In the genomic region with DNA sequence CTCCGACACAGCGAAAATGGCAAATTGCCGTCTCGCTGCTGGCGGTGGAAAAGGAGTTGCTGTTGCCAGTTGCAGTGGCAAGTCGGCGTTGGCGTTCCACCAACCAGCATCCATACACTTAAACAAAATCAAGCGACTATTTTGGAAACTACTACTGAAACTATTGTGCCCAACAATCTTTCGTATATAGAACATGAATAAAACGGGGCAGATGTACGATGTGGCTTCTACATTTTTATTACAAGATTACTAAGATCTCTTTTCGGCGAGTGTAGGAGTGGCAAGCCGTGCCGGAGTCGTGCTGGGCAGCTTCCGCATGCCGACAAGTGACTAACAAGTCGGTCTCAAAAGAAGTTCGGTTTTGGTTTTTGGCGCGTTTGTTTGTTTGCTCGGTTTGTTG, we compare ENCODE assay signal across 4 fruit fly cellular contexts.
TF ChIP-seq lines count a peak whose summit lies in the region.

No protein-coding gene starts in this region.

- no peak for TF ChIP-seq CTCF in whole organism, embryonic (GFP tag; optimal IDR thresholded peaks at IDR 0.05; lab: Kevin White, UChicago)

TF ChIP-seq in whole organism, embryonic, 481 proteins besides CTCF, POLR2A, EP300 and RAD21:
- TF ChIP-seq TFAM (GFP tag; optimal IDR thresholded peaks at IDR 0.05; lab: Kevin White, UChicago) (no peak), vvl (GFP tag; IDR thresholded peaks at IDR 0.05; lab: Robert Waterston, UW) (no peak), Atf6 (GFP tag; IDR thresholded peaks at IDR 0.05; lab: Robert Waterston, UW) (no peak), CG1647 (GFP tag; optimal IDR thresholded peaks at IDR 0.05; lab: Kevin White, UChicago) (no peak), CG9932 (GFP tag; IDR thresholded peaks at IDR 0.05; lab: Robert Waterston, UW) (no peak), bsh (GFP tag; optimal IDR thresholded peaks at IDR 0.05; lab: Kevin White, UChicago) (peak; percentile 4 to 17), chn (GFP tag; optimal IDR thresholded peaks at IDR 0.05; lab: Kevin White, UChicago) (no peak), mirr (GFP tag; optimal IDR thresholded peaks at IDR 0.05; lab: Kevin White, UChicago) (no peak), bbx (GFP tag; IDR thresholded peaks at IDR 0.05; lab: Robert Waterston, UW; ENCODE audit: partially characterized antibody) (no peak), slou (GFP tag; optimal IDR thresholded peaks at IDR 0.05; lab: Kevin White, UChicago) (no peak), Poxn (GFP tag; IDR thresholded peaks at IDR 0.05; lab: Robert Waterston, UW) (no peak), Drgx (GFP tag; IDR thresholded peaks at IDR 0.05; lab: Robert Waterston, UW) (peak; percentile 93)
TF ChIP-seq in whole organism, embryonic: peak in this region for 2.

TF ChIP-seq in whole organism, prepupa, 60 proteins besides CTCF, POLR2A, EP300 and RAD21 (continues in another document):
- peak; percentile 67 for TF ChIP-seq acj6 (GFP tag; optimal IDR thresholded peaks at IDR 0.05; lab: Kevin White, UChicago)
- TF ChIP-seq CG32006 (GFP tag; optimal IDR thresholded peaks at IDR 0.05; lab: Kevin White, UChicago) = peak; percentile 91
- peak; percentile 63 for TF ChIP-seq CG11294 (GFP tag; IDR thresholded peaks at IDR 0.05; lab: Robert Waterston, UW)
- peak; percentile 56 for TF ChIP-seq CG11762 (GFP tag; optimal IDR thresholded peaks at IDR 0.05; lab: Kevin White, UChicago; ENCODE audit: insufficient read depth)
- TF ChIP-seq spab (GFP tag; optimal IDR thresholded peaks at IDR 0.05; lab: Kevin White, UChicago) = no peak
- peak; percentile 19 for TF ChIP-seq vri (GFP tag; optimal IDR thresholded peaks at IDR 0.05; lab: Kevin White, UChicago)
- TF ChIP-seq Gug (GFP tag; IDR thresholded peaks at IDR 0.05; lab: Robert Waterston, UW) = peak; percentile 80
- no peak for TF ChIP-seq fd85E (GFP tag; optimal IDR thresholded peaks at IDR 0.05; lab: Kevin White, UChicago)
- peak; percentile 94 for TF ChIP-seq CG8119 (GFP tag; IDR thresholded peaks at IDR 0.05; lab: Robert Waterston, UW)
- TF ChIP-seq fkh (GFP tag; optimal IDR thresholded peaks at IDR 0.05; lab: Kevin White, UChicago) = no peak
- TF ChIP-seq Met (GFP tag; optimal IDR thresholded peaks at IDR 0.05; lab: Kevin White, UChicago) = peak; percentile 21
- peak; percentile 82 for TF ChIP-seq CG6276 (GFP tag; optimal IDR thresholded peaks at IDR 0.05; lab: Kevin White, UChicago)
- peak; percentile 46 for TF ChIP-seq Eip75B (GFP tag; optimal IDR thresholded peaks at IDR 0.05; lab: Kevin White, UChicago)
- TF ChIP-seq fd59A (GFP tag; optimal IDR thresholded peaks at IDR 0.05; lab: Kevin White, UChicago) = no peak
- TF ChIP-seq CG3919 (GFP tag; optimal IDR thresholded peaks at IDR 0.05; lab: Kevin White, UChicago) = peak; percentile 81
- peak; percentile 77 for TF ChIP-seq achi (GFP tag; optimal IDR thresholded peaks at IDR 0.05; lab: Kevin White, UChicago)
- TF ChIP-seq pdm3 (GFP tag; optimal IDR thresholded peaks at IDR 0.05; lab: Kevin White, UChicago) = peak; percentile 78
- TF ChIP-seq CG6808 (GFP tag; optimal IDR thresholded peaks at IDR 0.05; lab: Kevin White, UChicago) = no peak
- TF ChIP-seq OdsH (GFP tag; optimal IDR thresholded peaks at IDR 0.05; lab: Kevin White, UChicago) = peak; percentile 73
- TF ChIP-seq cyc (GFP tag; optimal IDR thresholded peaks at IDR 0.05; lab: Kevin White, UChicago) = peak; percentile 70
- TF ChIP-seq Ets21C (GFP tag; optimal IDR thresholded peaks at IDR 0.05; lab: Kevin White, UChicago) = peak; percentile 16
- TF ChIP-seq Sox15 (GFP tag; optimal IDR thresholded peaks at IDR 0.05; lab: Kevin White, UChicago) = no peak
- peak; percentile 32 for TF ChIP-seq CG34406 (GFP tag; optimal IDR thresholded peaks at IDR 0.05; lab: Kevin White, UChicago)
- peak; percentile 68 for TF ChIP-seq Hr39 (GFP tag; optimal IDR thresholded peaks at IDR 0.05; lab: Kevin White, UChicago)
- TF ChIP-seq Hr38 (GFP tag; optimal IDR thresholded peaks at IDR 0.05; lab: Kevin White, UChicago) = peak; percentile 66

TF ChIP-seq in whole organism, pupa, 21 proteins besides CTCF, POLR2A, EP300 and RAD21:
- peak; percentile 79 for TF ChIP-seq CG14655 (GFP tag; optimal IDR thresholded peaks at IDR 0.05; lab: Kevin White, UChicago)
- TF ChIP-seq Pif1B (GFP tag; optimal IDR thresholded peaks at IDR 0.05; lab: Kevin White, UChicago) = peak; percentile 65
- peak; percentile 46 for TF ChIP-seq Pif1A (GFP tag; optimal IDR thresholded peaks at IDR 0.05; lab: Kevin White, UChicago)
- peak; percentile 94 for TF ChIP-seq fd96Ca (GFP tag; IDR thresholded peaks at IDR 0.05; lab: Robert Waterston, UW)
- TF ChIP-seq gl (tag; optimal IDR thresholded peaks at IDR 0.05; lab: Kevin White, UChicago) = no peak
- peak; percentile 25 for TF ChIP-seq CG8159 (tag; optimal IDR thresholded peaks at IDR 0.05; lab: Kevin White, UChicago)
- peak; percentile 94 for TF ChIP-seq Ets98B (GFP tag; IDR thresholded peaks at IDR 0.05; lab: Robert Waterston, UW)
- peak; percentile 63 for TF ChIP-seq CG10348 (GFP tag; IDR thresholded peaks at IDR 0.05; lab: Robert Waterston, UW)
- TF ChIP-seq CG4496 (GFP tag; IDR thresholded peaks at IDR 0.05; lab: Robert Waterston, UW) = peak; percentile 91
- TF ChIP-seq CG12605 (GFP tag; IDR thresholded peaks at IDR 0.05; lab: Robert Waterston, UW) = 0 out of 2 replicates have a peak, but pooled peaks have one; percentile 19
- TF ChIP-seq rn (GFP tag; IDR thresholded peaks at IDR 0.05; lab: Robert Waterston, UW) = peak; percentile 75
- peak; percentile 46 for TF ChIP-seq Snoo (tag; optimal IDR thresholded peaks at IDR 0.05; lab: Kevin White, UChicago)
- TF ChIP-seq CG34367 (tag; optimal IDR thresholded peaks at IDR 0.05; lab: Kevin White, UChicago) = no peak
- TF ChIP-seq D1 (tag; optimal IDR thresholded peaks at IDR 0.05; lab: Kevin White, UChicago) = no peak
- TF ChIP-seq CG17806 (tag; optimal IDR thresholded peaks at IDR 0.05; lab: Kevin White, UChicago) = peak; percentile 39
- TF ChIP-seq CG13204 (GFP tag; optimal IDR thresholded peaks at IDR 0.05; lab: Kevin White, UChicago) = no peak
- TF ChIP-seq EcR (GFP tag; optimal IDR thresholded peaks at IDR 0.05; lab: Kevin White, UChicago) = no peak
- TF ChIP-seq CG15710 (tag; optimal IDR thresholded peaks at IDR 0.05; lab: Kevin White, UChicago) = peak; percentile 1
- no peak for TF ChIP-seq CG9948 (tag; optimal IDR thresholded peaks at IDR 0.05; lab: Kevin White, UChicago)
- TF ChIP-seq CG8301 (tag; optimal IDR thresholded peaks at IDR 0.05; lab: Kevin White, UChicago) = peak; percentile 88
- TF ChIP-seq CG32121 (GFP tag; IDR thresholded peaks at IDR 0.05; lab: Robert Waterston, UW) = peak; percentile 93

TF ChIP-seq in whole organism, wandering third instar larva, 38 proteins besides CTCF, POLR2A, EP300 and RAD21:
- TF ChIP-seq rgr (GFP tag; optimal IDR thresholded peaks at IDR 0.05; lab: Kevin White, UChicago) (peak; percentile 32), HLH106 (tag; optimal IDR thresholded peaks at IDR 0.05; lab: Kevin White, UChicago) (peak; percentile 29), br (GFP tag; optimal IDR thresholded peaks at IDR 0.05; lab: Kevin White, UChicago) (no peak), woc (GFP tag; optimal IDR thresholded peaks at IDR 0.05; lab: Kevin White, UChicago) (peak; percentile 4), dmrt93B (GFP tag; optimal IDR thresholded peaks at IDR 0.05; lab: Kevin White, UChicago) (peak; percentile 7), Hr83 (GFP tag; optimal IDR thresholded peaks at IDR 0.05; lab: Kevin White, UChicago; ENCODE audit: poor library complexity, severe bottlenecking) (no peak), Sp1 (GFP tag; optimal IDR thresholded peaks at IDR 0.05; lab: Kevin White, UChicago) (peak; percentile 18), Mio (GFP tag; optimal IDR thresholded peaks at IDR 0.05; lab: Kevin White, UChicago) (no peak), tai (GFP tag; optimal IDR thresholded peaks at IDR 0.05; lab: Kevin White, UChicago) (no peak), GATAd (GFP tag; optimal IDR thresholded peaks at IDR 0.05; lab: Kevin White, UChicago) (no peak), lola (GFP tag; optimal IDR thresholded peaks at IDR 0.05; lab: Kevin White, UChicago) (no peak), sage (GFP tag; optimal IDR thresholded peaks at IDR 0.05; lab: Kevin White, UChicago) (no peak), Hr78 (GFP tag; optimal IDR thresholded peaks at IDR 0.05; lab: Kevin White, UChicago) (no peak), ey (GFP tag; optimal IDR thresholded peaks at IDR 0.05; lab: Kevin White, UChicago) (peak; percentile 23), Jra (GFP tag; optimal IDR thresholded peaks at IDR 0.05; lab: Kevin White, UChicago) (no peak), Dif (GFP tag; optimal IDR thresholded peaks at IDR 0.05; lab: Kevin White, UChicago; ENCODE audit: partially characterized antibody) (no peak), Abd-B (GFP tag; optimal IDR thresholded peaks at IDR 0.05; lab: Kevin White, UChicago) (no peak), fru (GFP tag; optimal IDR thresholded peaks at IDR 0.05; lab: Kevin White, UChicago) (peak; percentile 39), h (GFP tag; optimal IDR thresholded peaks at IDR 0.05; lab: Kevin White, UChicago) (peak; percentile 52), sv (GFP tag; optimal IDR thresholded peaks at IDR 0.05; lab: Kevin White, UChicago) (no peak), dl (GFP tag; optimal IDR thresholded peaks at IDR 0.05; lab: Kevin White, UChicago; ENCODE audit: insufficient read depth in 1 of 2, partially characterized antibody in 2 of 2) (no peak)
